Worm (Caenorhabditis elegans): Measurements from ENCODE around the gene B0272.4.

DNA sequence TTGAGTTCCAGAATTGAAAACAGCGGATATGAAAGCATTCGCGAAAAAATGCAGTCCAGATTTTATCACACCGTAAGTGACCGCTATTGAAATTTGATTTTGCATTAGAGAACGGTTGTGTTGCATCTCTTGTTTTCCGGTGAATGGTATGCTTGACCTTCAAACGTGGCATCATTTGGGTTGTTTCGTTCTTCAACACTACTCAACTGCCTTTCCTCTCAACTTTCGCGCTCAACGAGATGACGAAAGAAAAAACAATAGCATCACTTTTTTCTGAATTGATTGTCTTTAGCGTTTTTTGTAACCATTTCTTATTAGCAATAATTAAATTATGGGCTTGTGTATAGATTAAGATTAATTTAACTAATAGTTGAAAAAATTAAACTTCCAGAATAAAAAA, 25.8 kb upstream of the B0272.4 start:
- TF ChIP-seq ces-1 (GFP tag; optimal IDR thresholded peaks at IDR 0.05) (no peak), unc-62 (GFP tag; optimal IDR thresholded peaks at IDR 0.05) (no peak), tlp-1 (tag; optimal IDR thresholded peaks at IDR 0.05) (no peak), ztf-11 (tag; optimal IDR thresholded peaks at IDR 0.05) (no peak), skn-1 (tag; optimal IDR thresholded peaks at IDR 0.05) (no peak), C16A3.4 (tag; optimal IDR thresholded peaks at IDR 0.05) (no peak), pqm-1 (tag; optimal IDR thresholded peaks at IDR 0.05) (no peak), nhr-76 (tag; optimal IDR thresholded peaks at IDR 0.05) (no peak), vab-15 (tag; optimal IDR thresholded peaks at IDR 0.05) (no peak), fos-1 (tag; optimal IDR thresholded peaks at IDR 0.05) (no peak), F16B12.6 (tag; optimal IDR thresholded peaks at IDR 0.05) (no peak), mdl-1 (tag; optimal IDR thresholded peaks at IDR 0.05) (no peak)

All from whole organism, L1 larva.